Worm (Caenorhabditis elegans) whole organism, dauer: ENCODE data around the gene btb-18.
"Not testable (repeated sequence)": the region's sequence is repeated elsewhere in the genome, so short reads cannot be mapped to it uniquely, and the experiment has no call there.

ENCODE experiments used
- unc-62 ChIP-seq: sonication (generic microtip); optimal IDR thresholded peaks from 2 replicates; lab custom pipeline; 2017; ENCODE audit warnings: missing biosample characterization, missing genetic modification reagents, missing genetic modification characterization

Gene btb-18

DNA sequence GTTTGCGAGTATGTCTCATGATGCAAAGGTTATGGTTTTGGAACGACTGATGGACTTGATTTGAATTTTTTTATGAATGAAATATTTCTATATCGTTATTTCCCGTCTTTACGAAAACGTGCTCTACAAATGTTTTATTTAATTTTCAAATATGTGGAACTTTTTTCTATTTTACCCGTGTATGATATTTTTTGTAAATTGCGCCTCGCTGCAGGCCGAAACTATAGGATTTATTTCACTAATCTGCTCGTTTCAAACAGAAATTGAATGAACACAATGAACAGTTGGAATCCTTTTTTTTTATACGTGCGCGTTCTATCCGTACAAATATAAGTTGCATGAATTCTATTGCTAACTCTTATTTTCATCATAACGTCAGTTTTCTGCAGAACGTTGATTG, at the start of gene btb-18:
TSS of gene btb-18 (plus strand) at position 301 of the 400 bp plus-strand sequence.
- TF ChIP-seq unc-62 (GFP tag; lab: Kevin White, UChicago), result no peak

- TF ChIP-seq unc-62 (GFP tag; lab: Kevin White, UChicago), result no peak
Measured at ce11 chrII:3249406-3249805, 48.6 kb upstream of the btb-18 start, which contains the start of gene clec-124. Gene clec-124, plus strand, starts transcription at chrII:3249706.

ce11 chrII:3250195-3250594, 47.8 kb upstream of the btb-18 start:
- TF ChIP-seq unc-62 (GFP tag; lab: Kevin White, UChicago), result no peak

ce11 chrII:3251782-3252181, 46.2 kb upstream of the btb-18 start:
- TF ChIP-seq unc-62 (GFP tag; lab: Kevin White, UChicago), result no peak

ce11 chrII:3259254-3259653, 38.8 kb upstream of the btb-18 start, which contains the start of gene gcy-19:
Gene gcy-19, minus strand, starts transcription at chrII:3259354.
- no peak for TF ChIP-seq unc-62 (GFP tag; lab: Kevin White, UChicago)

DNA sequence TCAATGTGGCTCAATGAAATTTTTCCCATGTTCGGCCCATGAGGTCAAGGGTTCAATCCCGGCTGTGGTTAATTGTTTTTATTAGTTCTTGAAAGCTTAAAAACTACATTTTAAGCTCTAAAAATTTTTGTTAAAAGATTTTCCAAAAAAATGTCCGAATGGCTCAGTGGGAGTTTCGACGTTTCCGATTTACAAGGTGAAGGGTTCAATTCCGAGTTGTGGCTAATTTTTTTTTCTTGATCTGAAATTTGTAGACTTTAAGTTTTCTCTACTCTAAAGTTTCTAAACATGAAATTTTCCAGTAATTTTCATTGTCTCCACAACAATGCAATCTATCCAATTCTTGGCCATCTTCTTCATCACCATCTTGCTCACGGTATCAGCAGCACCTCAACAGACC, 35.5 kb upstream of the btb-18 start, which contains the start of gene F02E11.2:
TSS of gene F02E11.2 (plus strand) at position 301 of the 400 bp plus-strand sequence.
- no peak for TF ChIP-seq unc-62 (GFP tag; lab: Kevin White, UChicago)

DNA sequence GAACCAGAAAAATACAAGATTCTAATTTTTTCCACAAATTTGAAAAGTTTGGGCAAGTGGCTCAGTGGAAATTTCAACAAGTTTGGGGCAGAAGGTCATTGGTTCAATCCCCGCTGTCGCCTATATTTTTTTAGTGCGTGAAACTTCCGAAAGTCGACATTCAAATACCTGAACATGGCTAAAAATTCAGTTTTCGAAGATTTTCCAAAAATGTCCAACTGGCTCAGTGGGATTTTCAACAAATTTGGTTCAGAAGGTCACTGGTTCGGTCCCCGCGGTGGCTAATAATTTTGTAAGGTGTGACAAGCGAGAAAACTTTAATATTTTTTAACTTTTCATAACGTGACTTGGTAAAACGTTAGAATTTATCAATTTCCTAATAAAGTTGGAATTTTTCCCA, 33.3 kb upstream of the btb-18 start:
- TF ChIP-seq unc-62 (GFP tag; lab: Kevin White, UChicago), result no peak

DNA sequence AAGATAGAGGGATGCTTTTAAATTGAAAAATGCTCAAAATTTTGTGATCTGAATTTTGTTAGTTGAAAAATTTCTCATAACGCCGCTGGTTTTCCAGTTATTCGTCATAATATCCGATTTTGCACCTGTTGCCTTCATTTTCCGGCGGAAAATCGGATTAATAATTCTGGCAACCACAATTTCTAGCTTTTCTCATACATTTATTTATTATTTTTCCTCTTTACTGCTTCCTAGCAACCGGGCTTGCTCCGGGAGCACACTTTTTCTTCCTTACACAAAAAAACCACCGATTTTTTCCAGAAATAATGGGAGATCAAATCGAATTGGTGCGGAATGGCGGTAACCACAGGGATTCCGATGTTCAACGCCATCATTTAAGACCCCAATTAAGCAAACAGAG, 30.6 kb upstream of the btb-18 start, which contains the start of gene F02E11.7:
TSS of gene F02E11.7 (plus strand) at position 301 of the 400 bp plus-strand sequence.
- no peak for TF ChIP-seq unc-62 (GFP tag; lab: Kevin White, UChicago)

- no peak for TF ChIP-seq unc-62 (GFP tag; lab: Kevin White, UChicago)
Measured at ce11 chrII:3267815-3268214, 30.2 kb upstream of the btb-18 start.

DNA sequence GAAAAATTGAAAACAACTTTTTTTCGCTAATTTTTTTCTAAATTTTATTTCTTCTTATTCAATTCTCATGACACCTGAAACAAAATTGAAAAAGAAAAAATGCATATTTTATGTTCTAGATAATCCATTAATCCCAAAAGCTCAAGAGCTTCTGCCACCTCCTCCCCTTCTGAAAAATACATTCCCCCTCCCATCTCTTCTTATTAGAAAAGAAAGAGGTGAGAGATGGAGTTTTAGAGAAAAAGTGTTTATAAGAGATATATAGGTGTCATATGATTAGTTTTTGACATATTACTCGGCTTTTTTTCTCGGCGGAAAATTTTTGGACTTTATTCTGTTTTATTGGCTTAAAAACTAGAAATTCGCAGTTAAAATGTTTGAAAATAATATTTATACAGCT, 27.4 kb upstream of the btb-18 start:
- TF ChIP-seq unc-62 (GFP tag; lab: Kevin White, UChicago), result no peak

- no peak for TF ChIP-seq unc-62 (GFP tag; lab: Kevin White, UChicago)
Measured at ce11 chrII:3274923-3275322, 23.1 kb upstream of the btb-18 start, which contains the start of gene F02E11.3. Gene F02E11.3, minus strand, starts transcription at chrII:3275023.

DNA sequence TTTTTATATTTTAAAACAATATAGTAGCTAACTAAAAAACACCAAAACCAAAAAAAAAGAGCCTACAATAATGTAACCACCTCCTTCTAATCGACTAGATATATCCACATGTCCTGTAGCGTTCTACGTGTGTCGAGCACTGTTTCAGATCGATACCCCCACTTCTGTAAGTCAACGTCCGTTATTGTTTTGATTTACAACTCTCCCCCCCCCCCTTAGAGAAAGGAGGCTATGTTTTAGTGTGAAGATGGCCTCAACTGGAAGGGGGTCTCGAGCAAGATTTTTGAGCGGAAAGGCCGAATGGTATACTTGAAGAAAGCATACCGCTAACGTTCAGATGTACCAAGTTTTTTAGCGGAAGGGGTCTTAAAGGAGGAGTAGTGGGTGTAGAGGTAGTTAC, 20.3 kb upstream of the btb-18 start, which contains the start of gene F02E11.4:
TSS of gene F02E11.4 (minus strand) at position 101 of the 400 bp plus-strand sequence.
- no peak for TF ChIP-seq unc-62 (GFP tag; lab: Kevin White, UChicago)

- TF ChIP-seq unc-62 (GFP tag; lab: Kevin White, UChicago), result no peak
Measured at ce11 chrII:3278634-3279033, 19.4 kb upstream of the btb-18 start, which contains the start of gene wht-4. Gene wht-4, plus strand, starts transcription at chrII:3278934.

DNA sequence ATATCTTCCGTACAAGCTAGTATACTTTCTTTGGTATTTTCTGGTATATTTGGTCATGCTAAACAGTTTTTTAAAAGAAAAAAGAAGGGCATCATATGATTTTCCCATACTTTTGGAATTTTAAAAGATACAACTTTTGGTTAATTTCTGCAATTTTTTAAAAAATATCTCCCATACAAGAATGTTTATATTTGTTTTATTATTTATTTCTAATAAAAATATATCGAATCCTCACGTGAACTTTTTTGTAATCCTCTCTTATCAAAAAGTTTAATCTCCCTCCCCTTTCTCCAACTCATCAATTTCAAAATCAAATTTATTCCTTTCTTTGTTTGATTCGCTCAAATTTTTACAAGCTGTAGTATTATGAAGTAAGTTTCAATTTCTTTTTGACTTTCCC, 15.7 kb upstream of the btb-18 start, which contains the start of gene nep-13:
TSS of gene nep-13 (plus strand) at position 301 of the 400 bp plus-strand sequence.
- TF ChIP-seq unc-62 (GFP tag; lab: Kevin White, UChicago), result no peak

DNA sequence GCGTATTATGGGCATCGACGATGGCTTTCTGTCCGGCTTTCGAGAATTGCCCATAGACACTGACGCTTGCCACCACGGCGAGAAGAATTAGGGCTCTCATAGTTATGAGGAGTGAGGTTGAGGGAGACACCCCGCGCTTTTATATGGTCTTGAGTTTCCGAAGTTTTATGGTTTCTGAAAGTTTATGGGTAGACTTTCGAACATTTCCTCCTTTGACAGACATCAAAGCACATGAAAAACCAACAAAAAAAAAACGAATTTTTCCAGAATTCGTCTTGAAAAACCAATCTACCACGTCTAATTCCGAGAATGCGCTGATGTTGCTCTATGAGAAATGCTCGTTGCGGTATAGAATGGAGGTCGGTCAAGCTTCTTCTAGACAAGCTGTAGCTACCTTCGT, 13.5 kb upstream of the btb-18 start, which contains the start of gene scl-15:
TSS of gene scl-15 (minus strand) at position 101 of the 400 bp plus-strand sequence.
- no peak for TF ChIP-seq unc-62 (GFP tag; lab: Kevin White, UChicago)

DNA sequence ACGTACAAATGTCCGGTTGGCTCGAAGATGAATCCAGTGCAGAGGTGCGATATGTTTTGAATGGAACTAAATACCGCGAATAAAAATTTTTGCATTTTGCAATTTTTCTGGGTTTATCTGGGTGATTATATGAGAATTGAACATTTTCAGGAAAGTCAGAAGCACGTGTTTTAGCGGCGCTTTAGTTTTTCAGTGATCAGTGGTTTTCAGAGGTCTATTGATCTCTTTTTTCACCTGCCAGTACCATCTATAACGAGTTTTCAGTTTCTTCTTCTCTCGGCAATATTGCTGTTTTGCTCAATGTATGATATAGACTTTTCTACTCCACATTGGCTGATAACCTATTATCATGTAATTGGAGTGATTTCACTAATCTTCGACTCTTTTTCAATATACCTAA, 10.9 kb upstream of the btb-18 start, which contains the start of gene sri-63:
TSS of gene sri-63 (plus strand) at position 301 of the 400 bp plus-strand sequence.
- TF ChIP-seq unc-62 (GFP tag; lab: Kevin White, UChicago), result no peak

- not testable (repeated sequence) for TF ChIP-seq unc-62 (GFP tag; lab: Kevin White, UChicago)
Measured at ce11 chrII:3290544-3290943, 7.5 kb upstream of the btb-18 start, which contains the start of gene F39E9.14. Gene F39E9.14, minus strand, starts transcription at chrII:3290644.
